Worm (Caenorhabditis elegans) whole organism, mixed stage, embryonic: Measurements from ENCODE around the gene ZK1248.5.

Experiments
- ceh-39 ChIP-seq: fragments of 150-350 bp; optimal IDR thresholded peaks from 2 replicates; lab custom pipeline; 2014; ENCODE audit warnings: missing biosample characterization, missing genetic modification characterization
- nhr-76 ChIP-seq: sonication (generic microtip); optimal IDR thresholded peaks from 2 replicates; lab custom pipeline; 2017; ENCODE audit warnings: missing biosample characterization, missing genetic modification characterization

DNA sequence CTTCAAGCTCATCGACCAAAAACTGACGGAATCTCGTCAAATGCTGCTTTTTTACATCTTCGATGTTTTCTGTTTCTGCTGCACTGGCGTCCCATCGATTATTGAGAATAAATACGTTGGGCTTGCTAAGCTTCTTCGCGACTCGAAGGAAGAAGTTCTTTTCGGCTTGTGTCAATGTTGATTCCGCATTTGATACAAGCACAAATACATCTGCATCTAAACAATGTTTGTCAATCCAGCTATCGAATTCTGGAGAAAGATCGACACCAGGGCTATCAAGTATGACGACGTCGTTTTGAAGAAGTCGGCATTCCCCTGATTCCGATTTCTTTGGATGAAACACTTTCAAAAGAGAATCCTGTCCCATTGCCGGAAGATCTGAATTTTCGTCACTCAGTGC, 24.8 kb downstream of the ZK1248.5 start:
- TF ChIP-seq ceh-39 (no peak), nhr-76 (tag; lab: Kevin White, UChicago) (no peak)
